Worm (Caenorhabditis elegans) whole organism, L3 larva: ENCODE data around the gene gldi-7.

ENCODE experiments used
- R02D3.7 ChIP-seq: fragments of 150-350 bp; optimal IDR thresholded peaks from 2 replicates; lab custom pipeline; 2014; ENCODE audit warnings: missing biosample characterization, missing genetic modification characterization
- aly-2 ChIP-seq: fragments of 150-350 bp; optimal IDR thresholded peaks from 2 replicates; lab custom pipeline; 2014; ENCODE audit warnings: missing biosample characterization, missing genetic modification characterization
- ama-1 ChIP-seq: fragments of 150-350 bp; optimal IDR thresholded peaks from 2 replicates; lab custom pipeline; 2018
- ceh-16 ChIP-seq: sonication (generic microtip); optimal IDR thresholded peaks from 2 replicates; lab custom pipeline; 2017; ENCODE audit warnings: missing biosample characterization, missing genetic modification characterization
- ceh-28 ChIP-seq: fragments of 150-350 bp; optimal IDR thresholded peaks from 2 replicates; lab custom pipeline; 2014; ENCODE audit warnings: missing biosample characterization, missing genetic modification reagents, missing genetic modification characterization
- ceh-82 ChIP-seq: fragments of 150-350 bp; optimal IDR thresholded peaks from 2 replicates; lab custom pipeline; 2014; ENCODE audit warnings: missing biosample characterization, missing genetic modification characterization
- ceh-9 ChIP-seq: sonication (generic microtip); optimal IDR thresholded peaks from 2 replicates; lab custom pipeline; 2018; ENCODE audit warnings: missing biosample characterization, missing genetic modification characterization
- egl-27 ChIP-seq: sonication (generic microtip); optimal IDR thresholded peaks from 4 replicates; lab custom pipeline; 2017; ENCODE audit warnings: missing biosample characterization, missing genetic modification reagents, missing genetic modification characterization
- egl-5 ChIP-seq: fragments of 150-350 bp; optimal IDR thresholded peaks from 2 replicates; lab custom pipeline; 2017; ENCODE audit warnings: missing biosample characterization, missing genetic modification reagents, missing genetic modification characterization, inconsistent platforms
- elt-1 ChIP-seq: fragments of 150-350 bp; optimal IDR thresholded peaks from 2 replicates; lab custom pipeline; 2014; ENCODE audit warnings: missing biosample characterization, missing genetic modification characterization
- elt-2 ChIP-seq: sonication (generic microtip); optimal IDR thresholded peaks from 2 replicates; lab custom pipeline; 2016; ENCODE audit warnings: missing genetic modification reagents, mild to moderate bottlenecking, missing genetic modification characterization, missing compliant biosample characterization
- elt-3 ChIP-seq, 3 experiments: fragments of 150-350 bp in 1 of 3; sonication (generic microtip) in 2 of 3; optimal IDR thresholded peaks; 2 replicates in 2 of 3; 4 replicates in 1 of 3; lab custom pipeline; 2014 to 2017; ENCODE audit warnings: missing biosample characterization in 3 of 3, missing genetic modification characterization in 3 of 3
- eor-1 ChIP-seq, 2 experiments: fragments of 150-350 bp; optimal IDR thresholded peaks; 2 replicates each; lab custom pipeline; 2014 to 2018; ENCODE audit warnings: missing biosample characterization in 2 of 2, missing genetic modification characterization in 2 of 2
- fkh-10 ChIP-seq: sonication (generic microtip); optimal IDR thresholded peaks from 2 replicates; lab custom pipeline; 2017; ENCODE audit warnings: missing biosample characterization, missing genetic modification reagents, missing genetic modification characterization
- fkh-2 ChIP-seq: fragments of 150-350 bp; optimal IDR thresholded peaks from 2 replicates; lab custom pipeline; 2014; ENCODE audit warnings: missing biosample characterization, missing genetic modification reagents, missing genetic modification characterization
- fos-1 ChIP-seq: fragments of 150-350 bp; optimal IDR thresholded peaks from 2 replicates; lab custom pipeline; 2014; ENCODE audit warnings: missing biosample characterization, missing genetic modification characterization
- hmg-11 ChIP-seq: sonication (generic microtip); optimal IDR thresholded peaks from 2 replicates; lab custom pipeline; 2016; ENCODE audit warnings: missing genetic modification characterization, missing compliant biosample characterization
- jun-1 ChIP-seq: fragments of 150-350 bp; optimal IDR thresholded peaks from 2 replicates; lab custom pipeline; 2014; ENCODE audit warnings: missing biosample characterization, missing genetic modification reagents, missing genetic modification characterization
- lin-15B ChIP-seq: fragments of 150-350 bp; optimal IDR thresholded peaks from 2 replicates; lab custom pipeline; 2014; ENCODE audit warnings: missing biosample characterization, missing genetic modification characterization
- lin-39 ChIP-seq: fragments of 150-350 bp; optimal IDR thresholded peaks from 2 replicates; lab custom pipeline; 2018; ENCODE audit warnings: missing biosample characterization, missing genetic modification reagents, missing genetic modification characterization
- lsy-12 ChIP-seq: sonication (generic microtip); optimal IDR thresholded peaks from 2 replicates; lab custom pipeline; 2016; ENCODE audit warnings: mild to moderate bottlenecking, missing genetic modification characterization, missing compliant biosample characterization
- mml-1 ChIP-seq: fragments of 150-350 bp; sonication (generic microtip); optimal IDR thresholded peaks from 3 replicates; lab custom pipeline; 2014; ENCODE audit warnings: missing biosample characterization, missing genetic modification characterization
- nfya-1 ChIP-seq: sonication (generic microtip); optimal IDR thresholded peaks from 2 replicates; lab custom pipeline; 2017; ENCODE audit warnings: missing genetic modification characterization, mild to moderate bottlenecking, missing compliant biosample characterization, antibody characterized with exemption, moderate library complexity; ENCODE audit not compliant: insufficient read depth
- nhr-11 ChIP-seq: fragments of 150-350 bp; optimal IDR thresholded peaks from 2 replicates; lab custom pipeline; 2014; ENCODE audit warnings: missing biosample characterization, missing genetic modification characterization
- nhr-12 ChIP-seq: fragments of 150-350 bp; optimal IDR thresholded peaks from 2 replicates; lab custom pipeline; 2014; ENCODE audit warnings: missing biosample characterization, missing genetic modification characterization
- nhr-23 ChIP-seq: fragments of 150-350 bp; optimal IDR thresholded peaks from 2 replicates; lab custom pipeline; 2014; ENCODE audit warnings: missing biosample characterization, missing genetic modification reagents, missing genetic modification characterization
- nhr-237 ChIP-seq: fragments of 150-350 bp; optimal IDR thresholded peaks from 2 replicates; lab custom pipeline; 2014; ENCODE audit warnings: missing biosample characterization, missing genetic modification characterization
- nhr-25 ChIP-seq: sonication (generic microtip); optimal IDR thresholded peaks from 2 replicates; lab custom pipeline; 2017; ENCODE audit warnings: missing biosample characterization, missing genetic modification characterization
- nhr-28 ChIP-seq: fragments of 150-350 bp; optimal IDR thresholded peaks from 2 replicates; lab custom pipeline; 2014; ENCODE audit warnings: missing biosample characterization, missing genetic modification characterization
- nhr-43 ChIP-seq: sonication (generic microtip); optimal IDR thresholded peaks from 2 replicates; lab custom pipeline; 2016; ENCODE audit warnings: mild to moderate bottlenecking, missing genetic modification characterization, missing compliant biosample characterization; ENCODE audit not compliant: poor library complexity, severe bottlenecking
- nhr-67 ChIP-seq: fragments of 150-350 bp; optimal IDR thresholded peaks from 2 replicates; lab custom pipeline; 2014; ENCODE audit warnings: missing biosample characterization, missing genetic modification characterization
- nhr-76 ChIP-seq: fragments of 150-350 bp; sonication (generic microtip); optimal IDR thresholded peaks from 5 replicates; lab custom pipeline; 2014; ENCODE audit warnings: missing biosample characterization, missing genetic modification characterization
- nhr-77 ChIP-seq: fragments of 150-350 bp; optimal IDR thresholded peaks from 2 replicates; lab custom pipeline; 2014; ENCODE audit warnings: missing biosample characterization, missing genetic modification characterization
- pqm-1 ChIP-seq: fragments of 150-350 bp; optimal IDR thresholded peaks from 2 replicates; lab custom pipeline; 2017; ENCODE audit warnings: missing biosample characterization, missing genetic modification characterization, inconsistent platforms
- sea-2 ChIP-seq: fragments of 150-350 bp; sonication (generic microtip); optimal IDR thresholded peaks from 4 replicates; lab custom pipeline; 2014; ENCODE audit warnings: missing biosample characterization, missing genetic modification reagents, missing genetic modification characterization
- skn-1 ChIP-seq: fragments of 150-350 bp; optimal IDR thresholded peaks from 2 replicates; lab custom pipeline; 2014; ENCODE audit warnings: missing biosample characterization, missing genetic modification characterization
- snpc-4 ChIP-seq: fragments of 150-350 bp; optimal IDR thresholded peaks from 2 replicates; lab custom pipeline; 2014; ENCODE audit warnings: missing biosample characterization, missing genetic modification characterization
- tbx-2 ChIP-seq: sonication (generic microtip); optimal IDR thresholded peaks from 2 replicates; lab custom pipeline; 2016; ENCODE audit warnings: mild to moderate bottlenecking, missing genetic modification characterization, missing compliant biosample characterization
- unc-39 ChIP-seq: sonication (generic microtip); optimal IDR thresholded peaks from 4 replicates; lab custom pipeline; 2017; ENCODE audit warnings: missing biosample characterization, missing genetic modification characterization
- zag-1 ChIP-seq: fragments of 150-350 bp; optimal IDR thresholded peaks from 2 replicates; lab custom pipeline; 2014; ENCODE audit warnings: missing biosample characterization, missing genetic modification characterization
- ztf-11 ChIP-seq: fragments of 150-350 bp; optimal IDR thresholded peaks from 2 replicates; lab custom pipeline; 2014; ENCODE audit warnings: missing biosample characterization, missing genetic modification characterization
- ztf-4 ChIP-seq: fragments of 150-350 bp; optimal IDR thresholded peaks from 2 replicates; lab custom pipeline; 2014; ENCODE audit warnings: missing biosample characterization, missing genetic modification characterization

The gldi-7 gene

ce11 chrII:8559188-8559587, 28.2 kb upstream of the gldi-7 start:
- TF ChIP-seq eor-1 (tag; optimal IDR thresholded peaks at IDR 0.05; lab: Kevin White, UChicago): no peak
- TF ChIP-seq aly-2 (tag; lab: Kevin White, UChicago): no peak
- no peak for TF ChIP-seq nhr-76
- no peak for TF ChIP-seq ztf-4 (tag; lab: Kevin White, UChicago)
- peak; percentile 1 for TF ChIP-seq nfya-1 (tag; lab: Kevin White, UChicago)
- TF ChIP-seq elt-3 (tag; optimal IDR thresholded peaks at IDR 0.05; lab: Kevin White, UChicago): no peak
- no peak for TF ChIP-seq fkh-2 (tag; lab: Kevin White, UChicago)
- peak; percentile 17 for TF ChIP-seq jun-1 (tag; lab: Kevin White, UChicago)
- peak; percentile 31 for TF ChIP-seq ceh-28
- TF ChIP-seq sea-2 (GFP tag; lab: Kevin White, UChicago): no peak
- no peak for TF ChIP-seq lin-15B (tag; lab: Kevin White, UChicago)
- no peak for TF ChIP-seq lsy-12 (tag; lab: Kevin White, UChicago)
- TF ChIP-seq fos-1: no peak
- no peak for TF ChIP-seq nhr-25 (tag; lab: Kevin White, UChicago)
- peak; percentile 32 for TF ChIP-seq nhr-11 (tag; lab: Kevin White, UChicago)
- no peak for TF ChIP-seq lin-39 (tag; lab: Kevin White, UChicago)
- TF ChIP-seq unc-39 (tag; lab: Kevin White, UChicago): no peak
- no peak for TF ChIP-seq hmg-11 (tag; lab: Kevin White, UChicago)
- TF ChIP-seq nhr-77 (tag; lab: Kevin White, UChicago): no peak
- no peak for TF ChIP-seq nhr-28 (tag; lab: Kevin White, UChicago)
- no peak for TF ChIP-seq nhr-67 (tag; lab: Kevin White, UChicago)
- TF ChIP-seq snpc-4 (tag; lab: Kevin White, UChicago): no peak
- no peak for TF ChIP-seq ceh-82 (tag; lab: Kevin White, UChicago)
- no peak for TF ChIP-seq egl-5
- TF ChIP-seq mml-1: no peak
- peak; percentile 98 for TF ChIP-seq fkh-10 (GFP tag; lab: Kevin White, UChicago)
- TF ChIP-seq tbx-2 (tag; lab: Kevin White, UChicago): no peak
- no peak for TF ChIP-seq ztf-11
- no peak for TF ChIP-seq nhr-43 (tag; lab: Kevin White, UChicago)
- no peak for TF ChIP-seq nhr-237 (tag; lab: Kevin White, UChicago)
- TF ChIP-seq ama-1 (lab: Kevin White, UChicago): no peak
- TF ChIP-seq nhr-23 (tag; lab: Kevin White, UChicago): peak; percentile 29
- TF ChIP-seq elt-1 (tag; lab: Kevin White, UChicago): no peak
- TF ChIP-seq elt-2 (tag; lab: Kevin White, UChicago): no peak
- TF ChIP-seq egl-27: no peak
- no peak for TF ChIP-seq pqm-1 (tag; lab: Kevin White, UChicago)
- TF ChIP-seq nhr-12: no peak
- no peak for TF ChIP-seq R02D3.7 (tag; lab: Kevin White, UChicago)
- TF ChIP-seq skn-1 (tag; lab: Kevin White, UChicago): no peak
- TF ChIP-seq zag-1 (tag; lab: Kevin White, UChicago): no peak
- no peak for TF ChIP-seq ceh-9 (tag; lab: Kevin White, UChicago)
- TF ChIP-seq, all 47 proteins: peak for 6

ce11 chrII:8556166-8556565, 25.1 kb upstream of the gldi-7 start, which contains the start of gene glb-27:
TSS of gene glb-27 (minus strand) at chrII:8556266.
- no peak for TF ChIP-seq nhr-11 (tag; lab: Kevin White, UChicago)
- no peak for TF ChIP-seq ceh-82 (tag; lab: Kevin White, UChicago)
- TF ChIP-seq eor-1 (tag; optimal IDR thresholded peaks at IDR 0.05; lab: Kevin White, UChicago): no peak
- TF ChIP-seq pqm-1 (tag; lab: Kevin White, UChicago): no peak
- no peak for TF ChIP-seq ceh-16 (tag; lab: Kevin White, UChicago)

ce11 chrII:8554568-8554967, 23.5 kb upstream of the gldi-7 start:
- TF ChIP-seq elt-3 (tag; optimal IDR thresholded peaks at IDR 0.05; lab: Kevin White, UChicago): no peak
- no peak for TF ChIP-seq nhr-11 (tag; lab: Kevin White, UChicago)
- no peak for TF ChIP-seq fkh-10 (GFP tag; lab: Kevin White, UChicago)
- TF ChIP-seq lsy-12 (tag; lab: Kevin White, UChicago): no peak
- TF ChIP-seq nhr-67 (tag; lab: Kevin White, UChicago): no peak
- TF ChIP-seq elt-2 (tag; lab: Kevin White, UChicago): no peak
- TF ChIP-seq snpc-4 (tag; lab: Kevin White, UChicago): no peak
- no peak for TF ChIP-seq mml-1
- no peak for TF ChIP-seq nhr-12
- TF ChIP-seq nhr-77 (tag; lab: Kevin White, UChicago): no peak
- TF ChIP-seq nhr-28 (tag; lab: Kevin White, UChicago): no peak
- no peak for TF ChIP-seq egl-27
- TF ChIP-seq sea-2 (GFP tag; lab: Kevin White, UChicago): no peak
